Fruit fly (Drosophila melanogaster): Measurements from ENCODE around the gene msopa.

The msopa gene

DNA sequence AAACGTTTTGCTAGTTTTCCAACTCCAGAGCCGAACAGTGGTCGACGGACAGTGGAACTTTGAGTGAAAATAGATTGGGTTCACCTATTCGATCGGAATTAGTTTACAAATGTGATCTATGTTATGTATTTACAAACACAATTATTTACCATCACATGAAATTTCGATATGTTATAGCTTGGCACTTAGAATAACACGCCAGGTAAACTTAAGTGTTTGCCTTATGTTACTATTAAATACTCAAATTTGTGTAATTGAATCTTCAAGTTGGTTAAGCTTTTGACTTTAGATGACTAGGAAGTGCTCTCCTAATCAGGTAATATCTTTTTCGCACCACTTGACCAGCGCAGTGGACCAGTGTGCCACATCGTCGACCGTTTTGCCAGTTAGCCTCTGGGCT lies 8.8 kb downstream of the msopa start:
- TF ChIP-seq foxo (GFP tag; optimal IDR thresholded peaks at IDR 0.05) (no peak), GATAd (GFP tag; optimal IDR thresholded peaks at IDR 0.05) (no peak), Sp1 (GFP tag; optimal IDR thresholded peaks at IDR 0.05) (no peak), tai (GFP tag; optimal IDR thresholded peaks at IDR 0.05) (no peak), CG32264 (GFP tag; optimal IDR thresholded peaks at IDR 0.05) (no peak), woc (GFP tag; optimal IDR thresholded peaks at IDR 0.05) (no peak), pan (optimal IDR thresholded peaks at IDR 0.05) (no peak), rgr (GFP tag; optimal IDR thresholded peaks at IDR 0.05) (no peak), Hnf4 (GFP tag; optimal IDR thresholded peaks at IDR 0.05) (no peak), Hr83 (GFP tag; optimal IDR thresholded peaks at IDR 0.05; ENCODE audit: poor library complexity, severe bottlenecking) (no peak), Dif (GFP tag; optimal IDR thresholded peaks at IDR 0.05; ENCODE audit: partially characterized antibody) (no peak), ey (GFP tag; optimal IDR thresholded peaks at IDR 0.05) (no peak), h (GFP tag; optimal IDR thresholded peaks at IDR 0.05) (no peak), CrebA (GFP tag; optimal IDR thresholded peaks at IDR 0.05; ENCODE audit: borderline replicate concordance) (no peak), sage (GFP tag; optimal IDR thresholded peaks at IDR 0.05) (no peak)

DNA sequence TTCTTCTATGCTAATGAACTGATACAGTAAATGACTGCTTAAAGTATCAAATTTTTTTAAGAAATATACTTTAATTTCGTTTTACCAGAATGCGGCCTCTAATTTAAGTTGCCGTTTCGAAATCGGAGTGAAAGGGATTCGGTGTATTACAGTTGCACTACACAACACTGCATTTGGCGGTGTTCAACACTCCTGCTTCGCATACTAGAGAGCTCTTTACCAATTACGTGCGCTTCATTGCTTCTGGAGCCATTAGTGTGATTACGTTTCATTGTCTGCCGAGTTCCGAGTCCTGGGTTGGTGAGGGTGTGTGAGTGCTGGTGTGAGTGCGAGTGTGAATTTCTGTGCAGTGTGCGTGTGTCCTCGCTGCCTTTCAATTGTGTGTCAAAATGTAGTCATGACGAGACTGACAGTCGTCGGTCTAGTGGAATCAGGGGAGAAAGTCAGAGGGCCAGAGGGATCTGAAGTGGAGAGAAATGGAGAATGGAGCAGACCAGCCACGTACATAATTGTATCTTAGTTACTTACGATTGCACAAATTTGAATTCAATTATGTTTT lies 11.9 kb downstream of the msopa start:
- no peak for TF ChIP-seq psq (GFP tag; optimal IDR thresholded peaks at IDR 0.05)
- TF ChIP-seq woc (GFP tag; optimal IDR thresholded peaks at IDR 0.05) = no peak
- TF ChIP-seq pan (optimal IDR thresholded peaks at IDR 0.05) = no peak
- no peak for TF ChIP-seq Hr78 (GFP tag; optimal IDR thresholded peaks at IDR 0.05)
- TF ChIP-seq Myc (optimal IDR thresholded peaks at IDR 0.05) = no peak
- no peak for TF ChIP-seq Abd-B (GFP tag; optimal IDR thresholded peaks at IDR 0.05)
- no peak for TF ChIP-seq dmrt93B (GFP tag; optimal IDR thresholded peaks at IDR 0.05)
- TF ChIP-seq jim (GFP tag; optimal IDR thresholded peaks at IDR 0.05) = no peak
- TF ChIP-seq GATAd (GFP tag; optimal IDR thresholded peaks at IDR 0.05) = no peak
- no peak for TF ChIP-seq tai (GFP tag; optimal IDR thresholded peaks at IDR 0.05)
- no peak for TF ChIP-seq Rel (GFP tag; optimal IDR thresholded peaks at IDR 0.05)
- no peak for TF ChIP-seq Rel (tag; optimal IDR thresholded peaks at IDR 0.05)
- no peak for TF ChIP-seq Hr83 (GFP tag; optimal IDR thresholded peaks at IDR 0.05; ENCODE audit: poor library complexity, severe bottlenecking)
- TF ChIP-seq CG32264 (GFP tag; optimal IDR thresholded peaks at IDR 0.05) = no peak

DNA sequence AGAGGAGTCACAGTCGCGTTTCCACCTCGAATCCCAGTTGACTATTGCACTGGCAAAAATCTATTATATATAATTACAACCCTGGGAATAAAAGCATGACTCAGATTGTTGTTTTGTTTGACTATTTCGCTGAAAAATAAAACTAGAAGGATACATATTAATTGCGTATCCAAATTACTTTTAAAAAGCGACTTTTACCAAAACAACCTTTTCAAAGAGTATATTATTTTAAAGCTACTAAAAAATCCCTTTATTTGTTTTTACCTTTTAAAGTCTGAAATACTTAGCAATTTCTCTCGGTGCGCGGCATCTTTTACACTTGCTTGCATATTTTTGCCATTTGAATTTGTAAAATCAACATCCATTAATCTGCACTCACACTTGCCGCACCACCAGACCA lies 24.2 kb downstream of the msopa start:
- TF ChIP-seq Hnf4 (GFP tag; optimal IDR thresholded peaks at IDR 0.05) (no peak), Myc (optimal IDR thresholded peaks at IDR 0.05) (no peak), sv (GFP tag; optimal IDR thresholded peaks at IDR 0.05) (no peak), Dif (GFP tag; optimal IDR thresholded peaks at IDR 0.05; ENCODE audit: partially characterized antibody) (no peak), rgr (GFP tag; optimal IDR thresholded peaks at IDR 0.05) (no peak), CG9705 (GFP tag; optimal IDR thresholded peaks at IDR 0.05) (no peak), N (GFP tag; optimal IDR thresholded peaks at IDR 0.05) (no peak), Sp1 (GFP tag; optimal IDR thresholded peaks at IDR 0.05) (no peak), dmrt93B (GFP tag; optimal IDR thresholded peaks at IDR 0.05) (no peak), pan (optimal IDR thresholded peaks at IDR 0.05) (no peak), h (GFP tag; optimal IDR thresholded peaks at IDR 0.05) (no peak), usp (GFP tag; optimal IDR thresholded peaks at IDR 0.05) (no peak), Abd-B (GFP tag; optimal IDR thresholded peaks at IDR 0.05) (no peak), dsf (GFP tag; optimal IDR thresholded peaks at IDR 0.05; ENCODE audit: borderline replicate concordance) (no peak), HLH106 (tag; optimal IDR thresholded peaks at IDR 0.05) (no peak), Dfd (GFP tag; optimal IDR thresholded peaks at IDR 0.05) (no peak), Jra (GFP tag; optimal IDR thresholded peaks at IDR 0.05) (no peak), CG32264 (GFP tag; optimal IDR thresholded peaks at IDR 0.05) (no peak), sage (GFP tag; optimal IDR thresholded peaks at IDR 0.05) (no peak), OdsH (GFP tag; optimal IDR thresholded peaks at IDR 0.05) (no peak)

DNA sequence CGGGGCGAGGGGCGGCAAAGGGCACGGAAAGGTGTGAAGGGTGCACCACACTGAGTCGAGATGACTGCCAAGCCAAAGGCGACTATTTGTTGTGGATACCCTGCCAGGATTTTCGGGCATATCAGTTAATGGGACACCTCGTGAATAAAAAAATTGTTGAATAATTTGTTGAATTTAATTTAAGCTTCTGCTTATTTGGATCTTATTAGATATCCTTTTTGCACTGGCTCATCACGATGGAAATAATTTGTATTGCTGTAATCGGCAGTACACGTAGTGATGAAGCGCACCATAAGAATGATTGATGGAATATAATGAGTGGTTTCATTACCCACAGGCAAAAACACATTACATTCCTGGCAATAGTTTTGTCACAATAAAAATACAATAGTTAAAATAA lies 27.4 kb downstream of the msopa start:
- no peak for TF ChIP-seq tai (GFP tag; optimal IDR thresholded peaks at IDR 0.05)
- TF ChIP-seq Dif (GFP tag; optimal IDR thresholded peaks at IDR 0.05; ENCODE audit: partially characterized antibody) = no peak
- TF ChIP-seq Mio (GFP tag; optimal IDR thresholded peaks at IDR 0.05) = no peak
- no peak for TF ChIP-seq fru (GFP tag; optimal IDR thresholded peaks at IDR 0.05)
- TF ChIP-seq N (GFP tag; optimal IDR thresholded peaks at IDR 0.05) = no peak
- no peak for TF ChIP-seq ey (GFP tag; optimal IDR thresholded peaks at IDR 0.05)
- TF ChIP-seq lola (GFP tag; optimal IDR thresholded peaks at IDR 0.05) = no peak
- no peak for TF ChIP-seq foxo (GFP tag; optimal IDR thresholded peaks at IDR 0.05)
- TF ChIP-seq usp (GFP tag; optimal IDR thresholded peaks at IDR 0.05) = no peak
- TF ChIP-seq Dfd (GFP tag; optimal IDR thresholded peaks at IDR 0.05) = no peak
- no peak for TF ChIP-seq dmrt93B (GFP tag; optimal IDR thresholded peaks at IDR 0.05)
- TF ChIP-seq dsf (GFP tag; optimal IDR thresholded peaks at IDR 0.05; ENCODE audit: borderline replicate concordance) = no peak
- TF ChIP-seq Vsx2 (GFP tag; optimal IDR thresholded peaks at IDR 0.05; ENCODE audit: partially characterized antibody) = no peak
- TF ChIP-seq jim (GFP tag; optimal IDR thresholded peaks at IDR 0.05) = no peak
- TF ChIP-seq psq (GFP tag; optimal IDR thresholded peaks at IDR 0.05) = no peak
